Worm (Caenorhabditis elegans) whole organism, L1 larva: ENCODE data around the gene T10B5.3.

Experiments
- ceh-8 ChIP-seq: fragments of 200-800 bp; sonication (Bioruptor generic); optimal IDR thresholded peaks from 2 replicates; lab custom pipeline; 2018; ENCODE audit warnings: mild to moderate bottlenecking, missing genetic modification characterization, moderate library complexity, missing compliant biosample characterization
- rnt-1 ChIP-seq: sonication (generic microtip); optimal IDR thresholded peaks from 2 replicates; lab custom pipeline; 2016; ENCODE audit warnings: mild to moderate bottlenecking, missing genetic modification characterization, moderate library complexity, missing compliant biosample characterization
- ztf-11 ChIP-seq, 2 experiments: sonication (generic microtip); optimal IDR thresholded peaks; 2 replicates each; lab custom pipeline; 2016 to 2017; ENCODE audit warnings: missing genetic modification characterization in 2 of 2, missing biosample characterization in 1 of 2, missing compliant biosample characterization in 1 of 2

DNA sequence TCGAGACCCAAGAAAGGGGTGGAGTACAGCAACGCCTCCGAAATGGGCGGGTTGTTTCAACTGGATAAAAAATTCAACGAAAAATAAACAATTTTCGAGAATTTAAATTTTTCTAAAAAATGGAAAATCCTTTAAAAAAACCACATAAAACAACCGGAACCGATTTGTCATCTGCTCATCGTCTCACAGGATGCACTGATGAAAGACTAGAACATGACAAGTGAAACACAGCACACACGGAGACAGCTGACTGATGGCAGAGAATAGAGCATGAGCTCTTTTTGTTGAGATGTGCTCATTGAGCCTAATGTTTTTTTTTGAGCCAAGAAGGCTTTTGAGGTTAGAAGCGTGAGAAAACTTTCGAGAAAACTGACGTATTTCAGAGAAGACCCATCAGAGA, 20.4 kb upstream of the T10B5.3 start:
- TF ChIP-seq ztf-11 (tag; optimal IDR thresholded peaks at IDR 0.05; lab: Kevin White, UChicago) (no peak), ceh-8 (no peak), rnt-1 (peak; percentile 16)
